Worm (Caenorhabditis elegans) whole organism, L3 larva: ENCODE results near the gene AH9.1.

Experiments used
- ceh-16 ChIP-seq: sonication (generic microtip); optimal IDR thresholded peaks from 2 replicates; lab custom pipeline; 2017; ENCODE audit warnings: missing biosample characterization, missing genetic modification characterization
- nhr-77 ChIP-seq: fragments of 150-350 bp; optimal IDR thresholded peaks from 2 replicates; lab custom pipeline; 2014; ENCODE audit warnings: missing biosample characterization, missing genetic modification characterization

- no peak for TF ChIP-seq nhr-77 (tag; lab: Kevin White, UChicago)
- no peak for TF ChIP-seq ceh-16 (tag; lab: Kevin White, UChicago)
Observed at ce11 chrX:2274237-2274636, 27.4 kb upstream of the AH9.1 start, which contains the start of gene AH9.4.
